Worm (Caenorhabditis elegans): ENCODE measurements around the gene unc-31.

- TF ChIP-seq pes-1 (GFP tag; IDR thresholded peaks at IDR 0.05) (no peak), ama-1 (optimal IDR thresholded peaks at IDR 0.05) (no peak), aly-1 (tag; optimal IDR thresholded peaks at IDR 0.05) (no peak), flt-1 (GFP tag; IDR thresholded peaks at IDR 0.05) (no peak)
Observed at ce11 chrIV:12785988-12786387, 12.3 kb downstream of the unc-31 start.

Measured in whole organism, early embryonic.